Fruit fly (Drosophila melanogaster) whole organism, embryonic: ENCODE measurements around the gene CG46387.

Source experiments
- ATbp ChIP-seq: fragments of 200-800 bp; sonication (Bioruptor generic); optimal IDR thresholded peaks from 2 replicates; lab custom pipeline; 2017; ENCODE audit warnings: missing biosample characterization, mild to moderate bottlenecking, missing genetic modification characterization, missing genetic modification reagents
- BtbVII ChIP-seq: fragments of 200-800 bp; sonication (Bioruptor generic); optimal IDR thresholded peaks from 3 replicates; lab custom pipeline; 2017; ENCODE audit warnings: missing biosample characterization, mild to moderate bottlenecking, missing genetic modification characterization
- CG10654 ChIP-seq: fragments of 200-800 bp; sonication (Bioruptor generic); optimal IDR thresholded peaks from 2 replicates; lab custom pipeline; 2016; ENCODE audit warnings: missing biosample characterization, missing genetic modification characterization
- CG11695 ChIP-seq: fragments of 200-800 bp; sonication (Bioruptor generic); IDR thresholded peaks from 3 replicates; pipeline ENCODE4 v1.3.6; 2022; ENCODE audit warnings: missing biosample characterization, missing genetic modification characterization
- CG11696 ChIP-seq: fragments of 200-800 bp; sonication (Bioruptor generic); IDR thresholded peaks from 2 replicates; pipeline ENCODE4 v1.3.6; 2022; ENCODE audit warnings: missing biosample characterization, missing genetic modification characterization
- CG12219 ChIP-seq: fragments of 200-800 bp; sonication (Bioruptor generic); optimal IDR thresholded peaks from 3 replicates; lab custom pipeline; 2018; ENCODE audit warnings: missing biosample characterization, mild to moderate bottlenecking, missing genetic modification characterization
- CG15479 ChIP-seq: fragments of 200-800 bp; sonication (Bioruptor generic); optimal IDR thresholded peaks from 3 replicates; lab custom pipeline; 2019; ENCODE audit warnings: missing biosample characterization, mild to moderate bottlenecking, missing genetic modification characterization, moderate library complexity
- CG17328 ChIP-seq: fragments of 200-800 bp; sonication (Bioruptor generic); IDR thresholded peaks from 2 replicates; pipeline ENCODE4 v1.3.6; 2022; ENCODE audit warnings: missing biosample characterization, missing genetic modification characterization
- CG17359 ChIP-seq: fragments of 200-800 bp; sonication (Bioruptor generic); optimal IDR thresholded peaks from 3 replicates; lab custom pipeline; 2018; ENCODE audit warnings: missing biosample characterization, mild to moderate bottlenecking, missing genetic modification characterization, moderate library complexity
- CG18476 ChIP-seq: fragments of 200-800 bp; sonication (Bioruptor generic); optimal IDR thresholded peaks from 2 replicates; lab custom pipeline; 2016; ENCODE audit warnings: missing biosample characterization, mild to moderate bottlenecking, missing genetic modification characterization
- CG18599 ChIP-seq: fragments of 200-800 bp; sonication (Bioruptor generic); optimal IDR thresholded peaks from 3 replicates; lab custom pipeline; 2017; ENCODE audit warnings: missing biosample characterization, missing genetic modification characterization, mild to moderate bottlenecking, moderate library complexity, missing genetic modification reagents
- CG18619 ChIP-seq: fragments of 200-800 bp; sonication (Bioruptor generic); optimal IDR thresholded peaks from 3 replicates; lab custom pipeline; 2017; ENCODE audit warnings: missing biosample characterization, mild to moderate bottlenecking, missing genetic modification characterization
- CG2678 ChIP-seq: fragments of 200-800 bp; sonication (Bioruptor generic); optimal IDR thresholded peaks from 3 replicates; lab custom pipeline; 2019; ENCODE audit warnings: missing biosample characterization, mild to moderate bottlenecking, missing genetic modification characterization, moderate library complexity
- CG30020 ChIP-seq: fragments of 200-800 bp; optimal IDR thresholded peaks from 2 replicates; lab custom pipeline; 2019; ENCODE audit warnings: missing biosample characterization, mild to moderate bottlenecking, missing genetic modification characterization, moderate library complexity
- CG32532 ChIP-seq: fragments of 200-800 bp; sonication (Bioruptor generic); IDR thresholded peaks from 2 replicates; pipeline ENCODE4 v1.3.6; 2022; ENCODE audit warnings: missing biosample characterization, missing genetic modification characterization
- CG3407 ChIP-seq: fragments of 200-800 bp; sonication (Bioruptor generic); optimal IDR thresholded peaks from 2 replicates; lab custom pipeline; 2018; ENCODE audit warnings: missing biosample characterization, mild to moderate bottlenecking, missing genetic modification characterization
- CG3838 ChIP-seq: fragments of 200-800 bp; sonication (Bioruptor generic); optimal IDR thresholded peaks from 3 replicates; lab custom pipeline; 2016; ENCODE audit warnings: missing biosample characterization, missing genetic modification characterization
- CG4617 ChIP-seq: fragments of 200-800 bp; sonication (Bioruptor generic); optimal IDR thresholded peaks from 3 replicates; lab custom pipeline; 2016; ENCODE audit warnings: missing biosample characterization, missing genetic modification characterization, borderline replicate concordance
- CG6175 ChIP-seq: fragments of 200-800 bp; sonication (Bioruptor generic); IDR thresholded peaks from 3 replicates; pipeline ENCODE4 v1.3.6; 2022; ENCODE audit warnings: missing biosample characterization, missing genetic modification characterization
- CG6813 ChIP-seq: fragments of 200-800 bp; sonication (Bioruptor generic); optimal IDR thresholded peaks from 2 replicates; lab custom pipeline; 2017; ENCODE audit warnings: missing biosample characterization, missing genetic modification characterization, mild to moderate bottlenecking, moderate library complexity, missing genetic modification reagents
- CG8388 ChIP-seq: fragments of 200-800 bp; sonication (Bioruptor generic); optimal IDR thresholded peaks from 2 replicates; lab custom pipeline; 2019; ENCODE audit warnings: missing biosample characterization, mild to moderate bottlenecking, missing genetic modification characterization, moderate library complexity
- CG8924 ChIP-seq: fragments of 200-800 bp; optimal IDR thresholded peaks from 3 replicates; lab custom pipeline; 2019; ENCODE audit warnings: missing biosample characterization, mild to moderate bottlenecking, missing genetic modification characterization, moderate library complexity
- CoRest ChIP-seq: fragments of 200-800 bp; sonication (Bioruptor generic); optimal IDR thresholded peaks from 3 replicates; lab custom pipeline; 2018; ENCODE audit warnings: missing biosample characterization, mild to moderate bottlenecking, missing genetic modification characterization, moderate library complexity
- Dbx ChIP-seq: fragments of 200-800 bp; sonication (Bioruptor generic); IDR thresholded peaks from 3 replicates; pipeline ENCODE4 v1.3.6; 2022; ENCODE audit warnings: missing biosample characterization, missing genetic modification characterization
- Dfd ChIP-seq, 2 experiments: fragments of >200 bp; optimal IDR thresholded peaks; 2 replicates each; lab custom pipeline; 2017; ENCODE audit warnings: missing biosample characterization in 2 of 2, missing genetic modification characterization in 2 of 2
- Hmx ChIP-seq: fragments of 200-800 bp; sonication (Bioruptor generic); optimal IDR thresholded peaks from 2 replicates; lab custom pipeline; 2016; ENCODE audit warnings: missing biosample characterization, missing genetic modification characterization
- Lpt ChIP-seq: fragments of >200 bp; optimal IDR thresholded peaks from 2 replicates; lab custom pipeline; 2018; ENCODE audit warnings: missing biosample characterization, missing genetic modification characterization
- Myb ChIP-seq: fragments of 200-800 bp; sonication (Bioruptor generic); optimal IDR thresholded peaks from 2 replicates; lab custom pipeline; 2016; ENCODE audit warnings: missing biosample characterization, missing genetic modification characterization
- al ChIP-seq: fragments of 200-800 bp; sonication (Bioruptor generic); IDR thresholded peaks from 2 replicates; pipeline ENCODE4 v1.3.6; 2022; ENCODE audit warnings: missing biosample characterization, missing genetic modification characterization
- ase ChIP-seq: fragments of 200-800 bp; sonication (Bioruptor generic); IDR thresholded peaks from 3 replicates; pipeline ENCODE4 v1.3.6; 2022; ENCODE audit warnings: missing biosample characterization, missing genetic modification characterization
- bbx ChIP-seq: fragments of 200-800 bp; sonication (Bioruptor generic); IDR thresholded peaks from 2 replicates; pipeline ENCODE4 v1.3.6; 2022; ENCODE audit warnings: missing biosample characterization, missing genetic modification characterization; ENCODE audit not compliant: partially characterized antibody
- br ChIP-seq: fragments of >200 bp; optimal IDR thresholded peaks from 2 replicates; lab custom pipeline; 2017
- crp ChIP-seq, 2 experiments: fragments of 200-800 bp; sonication (Bioruptor generic); optimal IDR thresholded peaks; 2 replicates in 1 of 2; 3 replicates in 1 of 2; lab custom pipeline; 2017; ENCODE audit warnings: missing biosample characterization in 2 of 2, missing genetic modification characterization in 2 of 2, mild to moderate bottlenecking in 1 of 2, moderate library complexity in 1 of 2
- dan ChIP-seq: fragments of 200-800 bp; sonication (Bioruptor generic); IDR thresholded peaks from 2 replicates; pipeline ENCODE4 v1.3.6; 2022; ENCODE audit warnings: missing biosample characterization, missing genetic modification characterization
- en ChIP-seq: fragments of 200-800 bp; sonication (Bioruptor generic); optimal IDR thresholded peaks from 2 replicates; lab custom pipeline; 2016; ENCODE audit warnings: missing biosample characterization, missing genetic modification characterization
- ewg ChIP-seq: fragments of 200-800 bp; sonication (Bioruptor generic); optimal IDR thresholded peaks from 3 replicates; lab custom pipeline; 2017; ENCODE audit warnings: mild to moderate bottlenecking, missing biosample characterization, missing genetic modification reagents, missing genetic modification characterization
- fd96Cb ChIP-seq: fragments of 200-800 bp; sonication (Bioruptor generic); optimal IDR thresholded peaks from 2 replicates; lab custom pipeline; 2018; ENCODE audit warnings: missing biosample characterization, mild to moderate bottlenecking, missing genetic modification characterization, moderate library complexity
- ftz-f1 ChIP-seq: fragments of 200-800 bp; sonication (Bioruptor generic); optimal IDR thresholded peaks from 2 replicates; lab custom pipeline; 2016; ENCODE audit warnings: missing biosample characterization, missing genetic modification characterization
- kni ChIP-seq: fragments of 200-800 bp; sonication (Bioruptor generic); optimal IDR thresholded peaks from 3 replicates; lab custom pipeline; 2017; ENCODE audit warnings: mild to moderate bottlenecking, missing biosample characterization, missing genetic modification reagents, missing genetic modification characterization
- nau ChIP-seq: fragments of 200-800 bp; sonication (Bioruptor generic); optimal IDR thresholded peaks from 3 replicates; lab custom pipeline; 2017; ENCODE audit warnings: missing biosample characterization, mild to moderate bottlenecking, missing genetic modification characterization, missing genetic modification reagents
- pb ChIP-seq: fragments of 200-800 bp; sonication (Bioruptor generic); optimal IDR thresholded peaks from 3 replicates; lab custom pipeline; 2016; ENCODE audit warnings: missing biosample characterization, missing genetic modification characterization
- pita ChIP-seq: fragments of 200-800 bp; sonication (Bioruptor generic); optimal IDR thresholded peaks from 2 replicates; lab custom pipeline; 2017; ENCODE audit warnings: missing biosample characterization, mild to moderate bottlenecking, missing genetic modification characterization
- sd ChIP-seq: fragments of 200-800 bp; sonication (Bioruptor generic); optimal IDR thresholded peaks from 3 replicates; lab custom pipeline; 2018; ENCODE audit warnings: missing biosample characterization, mild to moderate bottlenecking, missing genetic modification characterization, moderate library complexity
- seq ChIP-seq: fragments of 200-800 bp; sonication (Bioruptor generic); IDR thresholded peaks from 2 replicates; pipeline ENCODE4 v1.3.6; 2022; ENCODE audit warnings: missing biosample characterization, missing genetic modification characterization
- sob ChIP-seq: fragments of 200-800 bp; sonication (Bioruptor generic); IDR thresholded peaks from 2 replicates; pipeline ENCODE4 v1.3.6; 2022; ENCODE audit warnings: missing biosample characterization, missing genetic modification characterization
- ssp ChIP-seq: fragments of 200-800 bp; sonication (Bioruptor generic); IDR thresholded peaks from 2 replicates; pipeline ENCODE4 v1.3.6; 2022; ENCODE audit warnings: missing biosample characterization, missing genetic modification characterization
- stwl ChIP-seq: fragments of 200-800 bp; sonication (Bioruptor generic); optimal IDR thresholded peaks from 3 replicates; lab custom pipeline; 2018; ENCODE audit warnings: missing biosample characterization, mild to moderate bottlenecking, missing genetic modification characterization, moderate library complexity
- tap ChIP-seq: fragments of 200-800 bp; optimal IDR thresholded peaks from 3 replicates; lab custom pipeline; 2019; ENCODE audit warnings: missing biosample characterization, mild to moderate bottlenecking, missing genetic modification characterization, moderate library complexity
- ttk ChIP-seq: fragments of 200-800 bp; sonication (Bioruptor generic); IDR thresholded peaks from 2 replicates; pipeline ENCODE4 v2.1.2; 2022; ENCODE audit warnings: missing biosample characterization, missing genetic modification characterization
- twi ChIP-seq: fragments of 200-800 bp; optimal IDR thresholded peaks from 2 replicates; lab custom pipeline; 2019; ENCODE audit warnings: missing biosample characterization, mild to moderate bottlenecking, missing genetic modification characterization, moderate library complexity

The CG46387 gene

DNA sequence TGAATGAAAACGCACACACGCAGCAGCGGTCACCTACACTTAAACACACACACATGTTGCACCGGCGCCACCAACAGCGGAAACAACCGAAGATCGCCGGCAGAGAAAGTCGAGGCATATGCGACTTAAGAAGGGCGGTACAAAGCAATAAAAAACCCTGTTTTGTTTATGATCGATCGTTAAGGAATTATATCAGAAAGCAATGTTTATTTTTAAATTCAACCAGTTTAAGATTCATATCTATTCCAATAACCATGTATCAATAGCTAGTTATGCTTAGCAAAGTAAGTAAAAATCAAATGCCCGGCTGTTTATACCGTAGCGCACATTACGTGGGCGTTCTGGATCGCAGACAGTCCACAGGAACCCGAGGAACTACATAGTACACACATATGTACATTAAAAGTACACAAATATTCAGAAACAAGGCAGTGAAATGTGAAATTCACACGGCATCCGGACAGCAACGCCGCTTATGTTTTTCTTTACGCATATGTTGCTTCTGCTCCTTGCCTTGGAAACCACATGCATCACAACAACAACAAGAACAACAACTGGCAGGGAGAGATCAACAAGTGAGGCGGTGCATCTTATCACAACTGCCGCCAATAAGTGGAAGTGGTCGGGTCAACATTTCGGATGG is 42.5 kb upstream of the CG46387 start (continued):
- TF ChIP-seq crp (GFP tag; optimal IDR thresholded peaks at IDR 0.05; lab: Kevin White, UChicago) (peak; percentile 12 to 67), Dbx (GFP tag; lab: Robert Waterston, UW) (peak; percentile 81), Lpt (GFP tag; lab: Kevin White, UChicago) (no peak), pb (GFP tag; lab: Kevin White, UChicago) (peak; percentile 95), ewg (GFP tag; lab: Kevin White, UChicago) (peak; percentile 93), Myb (peak; percentile 84), CG3407 (GFP tag; lab: Kevin White, UChicago) (peak; percentile 96), tap (tag; lab: Kevin White, UChicago) (peak; percentile 97), dan (GFP tag; lab: Robert Waterston, UW) (peak; percentile 99), CG3838 (GFP tag; lab: Kevin White, UChicago) (peak; percentile 94), bbx (GFP tag; lab: Robert Waterston, UW) (0 out of 2 replicates have a peak, but pooled peaks have one; percentile 13), CG15479 (GFP tag; lab: Kevin White, UChicago) (peak; percentile 98), Dfd (GFP tag; optimal IDR thresholded peaks at IDR 0.05; lab: Kevin White, UChicago) (no peak), CG6175 (GFP tag; lab: Robert Waterston, UW) (peak; percentile 89), stwl (tag; lab: Kevin White, UChicago) (peak; percentile 66), pita (GFP tag; lab: Kevin White, UChicago) (no peak), al (GFP tag; lab: Robert Waterston, UW) (peak; percentile 89), CG8388 (GFP tag; lab: Kevin White, UChicago) (peak; percentile 97), CG12219 (GFP tag; lab: Kevin White, UChicago) (peak; percentile 95), ftz-f1 (GFP tag; lab: Kevin White, UChicago) (peak; percentile 38), Hmx (GFP tag; lab: Kevin White, UChicago) (peak; percentile 81), seq (GFP tag; lab: Robert Waterston, UW) (peak; percentile 95), ase (GFP tag; lab: Robert Waterston, UW) (peak; percentile 97), sob (GFP tag; lab: Robert Waterston, UW) (peak; percentile 96), CG11696 (GFP tag; lab: Robert Waterston, UW) (peak; percentile 90), CG6813 (GFP tag; lab: Kevin White, UChicago) (peak; percentile 96), CG10654 (GFP tag; lab: Kevin White, UChicago) (peak; percentile 98), CG18476 (GFP tag; lab: Kevin White, UChicago) (peak; percentile 97), br (lab: Kevin White, UChicago) (no peak), ATbp (GFP tag; lab: Kevin White, UChicago) (peak; percentile 98), CG32532 (GFP tag; lab: Robert Waterston, UW) (peak; percentile 94), ssp (GFP tag; lab: Robert Waterston, UW) (peak; percentile 89), fd96Cb (tag; lab: Kevin White, UChicago) (peak; percentile 99), BtbVII (GFP tag; lab: Kevin White, UChicago) (peak; percentile 93), CG17359 (tag; lab: Kevin White, UChicago) (peak; percentile 99), CG4617 (GFP tag; lab: Kevin White, UChicago) (peak; percentile 79), CG17328 (peak; percentile 99), CG8924 (tag; lab: Kevin White, UChicago) (peak; percentile 98), CG30020 (peak; percentile 77), en (GFP tag; lab: Kevin White, UChicago) (peak; percentile 96), CG18619 (GFP tag; lab: Kevin White, UChicago) (peak; percentile 92), kni (peak; percentile 100), CG18599 (GFP tag; lab: Kevin White, UChicago) (peak; percentile 96), CG2678 (tag; lab: Kevin White, UChicago) (peak; percentile 97), CoRest (peak; percentile 97), ttk (GFP tag; lab: Robert Waterston, UW) (peak; percentile 97), CG11695 (peak; percentile 95), sd (tag; lab: Kevin White, UChicago) (peak; percentile 80), nau (peak; percentile 97), twi (tag; lab: Kevin White, UChicago) (peak; percentile 100)
